Worm (Caenorhabditis elegans): Measurements from ENCODE around the gene F36D4.5.
"Not testable (repeated sequence)": the region's sequence is repeated elsewhere in the genome, so short reads cannot be mapped to it uniquely, and the experiment has no call there.

The F36D4.5 gene

ce11 chrV:9382538-9383328 is 42.9 kb downstream of the F36D4.5 start:
- TF ChIP-seq fos-1 (tag; optimal IDR thresholded peaks at IDR 0.05) (peak; percentile 76), F13H6.1 (tag; optimal IDR thresholded peaks at IDR 0.05) (no peak), crh-2 (tag; optimal IDR thresholded peaks at IDR 0.05) (peak; percentile 10)

ce11 chrV:9381846-9382363 is 43.7 kb downstream of the F36D4.5 start, which contains the start of gene E02C12.12:
TSS of gene E02C12.12 (minus strand) at chrV:9382313.
- no peak for TF ChIP-seq skn-1 (tag; optimal IDR thresholded peaks at IDR 0.05)
- no peak for TF ChIP-seq ceh-16 (tag; optimal IDR thresholded peaks at IDR 0.05)
- no peak for TF ChIP-seq alr-1 (tag; optimal IDR thresholded peaks at IDR 0.05)
- TF ChIP-seq sma-9 (GFP tag; optimal IDR thresholded peaks at IDR 0.05): no peak
- TF ChIP-seq sma-9 (tag; optimal IDR thresholded peaks at IDR 0.05): no peak
- no peak for TF ChIP-seq fos-1 (tag; optimal IDR thresholded peaks at IDR 0.05)
- no peak for TF ChIP-seq nhr-6 (tag; optimal IDR thresholded peaks at IDR 0.05)
- TF ChIP-seq sem-4 (tag; optimal IDR thresholded peaks at IDR 0.05): no peak
- no peak for TF ChIP-seq nhr-21 (tag; optimal IDR thresholded peaks at IDR 0.05)
- TF ChIP-seq crh-2 (tag; optimal IDR thresholded peaks at IDR 0.05): no peak
- no peak for TF ChIP-seq dmd-4 (tag; optimal IDR thresholded peaks at IDR 0.05)
- TF ChIP-seq ztf-4 (tag; optimal IDR thresholded peaks at IDR 0.05): no peak
- no peak for TF ChIP-seq lin-39 (tag; optimal IDR thresholded peaks at IDR 0.05)
- no peak for TF ChIP-seq ceh-82 (tag; optimal IDR thresholded peaks at IDR 0.05)
- no peak for TF ChIP-seq nhr-11 (tag; optimal IDR thresholded peaks at IDR 0.05)
- TF ChIP-seq nhr-77 (tag; optimal IDR thresholded peaks at IDR 0.05): no peak

ce11 chrV:9379808-9380207 is 45.8 kb downstream of the F36D4.5 start, which contains the start of gene E02C12.11:
TSS of gene E02C12.11 (minus strand) at chrV:9379908.
- TF ChIP-seq nhr-129 (tag; optimal IDR thresholded peaks at IDR 0.05); mdl-1 (tag; optimal IDR thresholded peaks at IDR 0.05); Y55F3AM.14 (GFP tag; optimal IDR thresholded peaks at IDR 0.05): not testable (repeated sequence)

- TF ChIP-seq blmp-1 (tag; optimal IDR thresholded peaks at IDR 0.05; ENCODE audit: insufficient read depth) (no peak), mab-5 (tag; optimal IDR thresholded peaks at IDR 0.05) (no peak), Y55F3AM.14 (GFP tag; optimal IDR thresholded peaks at IDR 0.05) (no peak), sem-4 (tag; optimal IDR thresholded peaks at IDR 0.05) (no peak), nhr-12 (tag; optimal IDR thresholded peaks at IDR 0.05) (no peak), gmeb-1 (tag; optimal IDR thresholded peaks at IDR 0.05) (no peak), unc-55 (GFP tag; optimal IDR thresholded peaks at IDR 0.05) (no peak), lin-13 (GFP tag; optimal IDR thresholded peaks at IDR 0.05) (no peak), nhr-10 (tag; optimal IDR thresholded peaks at IDR 0.05) (no peak), sma-3 (GFP tag; optimal IDR thresholded peaks at IDR 0.05) (no peak), ceh-82 (tag; optimal IDR thresholded peaks at IDR 0.05) (no peak), nhr-129 (tag; optimal IDR thresholded peaks at IDR 0.05) (no peak)
Observed at ce11 chrV:9378335-9378734, 47.3 kb downstream of the F36D4.5 start, which contains the start of gene E02C12.10. TSS of gene E02C12.10 (minus strand) at chrV:9378409.

- TF ChIP-seq mdl-1 (tag; optimal IDR thresholded peaks at IDR 0.05) (no peak), nhr-11 (tag; optimal IDR thresholded peaks at IDR 0.05) (no peak), nhr-10 (tag; optimal IDR thresholded peaks at IDR 0.05) (no peak), snpc-4 (tag; optimal IDR thresholded peaks at IDR 0.05) (no peak)
Observed at ce11 chrV:9376417-9376816, 49.2 kb downstream of the F36D4.5 start, which contains the start of gene E02C12.19. TSS of gene E02C12.19 (minus strand) at chrV:9376517.

ce11 chrV:9375378-9375777 is 50.2 kb downstream of the F36D4.5 start, which contains the start of gene E02C12.9:
TSS of gene E02C12.9 (minus strand) at chrV:9375478.
- TF ChIP-seq nhr-25 (tag; optimal IDR thresholded peaks at IDR 0.05) (no peak), lin-39 (tag; optimal IDR thresholded peaks at IDR 0.05) (no peak), ceh-16 (tag; optimal IDR thresholded peaks at IDR 0.05) (no peak), sem-4 (tag; optimal IDR thresholded peaks at IDR 0.05) (no peak), ztf-1 (GFP tag; conservative IDR thresholded peaks at IDR 0.05) (no peak), F13H6.1 (tag; optimal IDR thresholded peaks at IDR 0.05) (no peak), R02D3.7 (tag; optimal IDR thresholded peaks at IDR 0.05) (no peak)

All from whole organism, L2 larva.